Fruit fly (Drosophila melanogaster) whole organism, pupa: ENCODE results near the gene Golgin104.

Source experiments
- CG14655 ChIP-seq: fragments of 200-800 bp; sonication (Bioruptor generic); optimal IDR thresholded peaks from 3 replicates; lab custom pipeline; 2017; ENCODE audit warnings: mild to moderate bottlenecking, missing biosample characterization, missing genetic modification reagents, missing genetic modification characterization
- CG15710 ChIP-seq: fragments of 200-800 bp; sonication (Bioruptor generic); optimal IDR thresholded peaks from 2 replicates; lab custom pipeline; 2018; ENCODE audit warnings: missing biosample characterization, mild to moderate bottlenecking, missing genetic modification characterization, moderate library complexity
- CG17806 ChIP-seq: fragments of 200-800 bp; sonication (Bioruptor generic); optimal IDR thresholded peaks from 2 replicates; lab custom pipeline; 2018; ENCODE audit warnings: missing biosample characterization, mild to moderate bottlenecking, missing genetic modification characterization, moderate library complexity
- CG32121 ChIP-seq: fragments of 200-800 bp; sonication (Bioruptor generic); IDR thresholded peaks from 2 replicates; pipeline ENCODE4 v1.3.6; 2022; ENCODE audit warnings: missing biosample characterization, missing genetic modification characterization
- CG34367 ChIP-seq: fragments of 200-800 bp; sonication (Bioruptor generic); optimal IDR thresholded peaks from 2 replicates; lab custom pipeline; 2018; ENCODE audit warnings: missing biosample characterization, mild to moderate bottlenecking, missing genetic modification characterization
- CG8159 ChIP-seq: fragments of 200-800 bp; sonication (Bioruptor generic); optimal IDR thresholded peaks from 3 replicates; lab custom pipeline; 2018; ENCODE audit warnings: missing biosample characterization, mild to moderate bottlenecking, missing genetic modification characterization, moderate library complexity
- CG9948 ChIP-seq: fragments of 200-800 bp; sonication (Bioruptor generic); optimal IDR thresholded peaks from 2 replicates; lab custom pipeline; 2018; ENCODE audit warnings: missing biosample characterization, mild to moderate bottlenecking, missing genetic modification characterization, moderate library complexity
- EcR ChIP-seq: fragments of 200-800 bp; sonication (Bioruptor generic); optimal IDR thresholded peaks from 3 replicates; lab custom pipeline; 2019; ENCODE audit warnings: missing biosample characterization, missing genetic modification characterization, mild to moderate bottlenecking, moderate library complexity, missing genetic modification reagents
- Pif1A ChIP-seq: fragments of 200-800 bp; sonication (Bioruptor generic); optimal IDR thresholded peaks from 3 replicates; lab custom pipeline; 2016; ENCODE audit warnings: missing biosample characterization, missing genetic modification characterization
- Snoo ChIP-seq: fragments of 200-800 bp; sonication (Bioruptor generic); optimal IDR thresholded peaks from 3 replicates; lab custom pipeline; 2017; ENCODE audit warnings: missing biosample characterization, mild to moderate bottlenecking, missing genetic modification characterization, inconsistent platforms
- gl ChIP-seq: fragments of 200-800 bp; sonication (Bioruptor generic); optimal IDR thresholded peaks from 2 replicates; lab custom pipeline; 2018; ENCODE audit warnings: missing biosample characterization, mild to moderate bottlenecking, missing genetic modification characterization

DNA sequence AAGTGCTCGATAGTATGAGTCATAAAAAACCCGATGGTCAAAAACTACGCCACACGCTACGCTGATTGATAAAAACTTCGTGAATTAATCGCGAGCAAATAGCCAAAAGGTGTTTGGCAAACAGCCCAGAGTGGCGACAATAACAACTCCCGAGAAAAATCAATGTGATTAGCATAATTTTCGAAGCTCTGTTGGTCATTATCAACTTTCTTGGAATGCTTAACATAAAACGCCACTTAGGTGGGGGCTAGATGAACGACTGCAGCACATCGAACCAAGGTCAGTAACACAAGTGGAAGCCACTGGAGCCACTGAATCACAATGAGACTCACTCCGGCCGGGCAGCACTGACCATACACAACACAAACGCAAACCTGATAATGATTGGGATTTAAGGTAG lies 14.0 kb downstream of the Golgin104 start:
- TF ChIP-seq EcR (GFP tag; lab: Kevin White, UChicago) = no peak
- no peak for TF ChIP-seq CG17806 (tag; lab: Kevin White, UChicago)
- TF ChIP-seq CG14655 (GFP tag; lab: Kevin White, UChicago) = no peak
- no peak for TF ChIP-seq CG15710 (tag; lab: Kevin White, UChicago)
- no peak for TF ChIP-seq Snoo
- no peak for TF ChIP-seq CG34367 (tag; lab: Kevin White, UChicago)
- no peak for TF ChIP-seq CG8159 (tag; lab: Kevin White, UChicago)
- TF ChIP-seq CG9948 (tag; lab: Kevin White, UChicago) = no peak
- no peak for TF ChIP-seq CG32121 (GFP tag; lab: Robert Waterston, UW)
- no peak for TF ChIP-seq Pif1A
- no peak for TF ChIP-seq gl (tag; lab: Kevin White, UChicago)
